Worm (Caenorhabditis elegans) whole organism, mixed stage, embryonic: ENCODE data around the gene acl-8.

Experiments used
- bed-3 ChIP-seq: fragments of 200-800 bp; sonication (Bioruptor generic); optimal IDR thresholded peaks from 3 replicates; lab custom pipeline; 2018; ENCODE audit warnings: mild to moderate bottlenecking, missing genetic modification characterization, moderate library complexity, missing compliant biosample characterization
- ceh-39 ChIP-seq: fragments of 150-350 bp; optimal IDR thresholded peaks from 2 replicates; lab custom pipeline; 2014; ENCODE audit warnings: missing biosample characterization, missing genetic modification characterization
- ceh-43 ChIP-seq: fragments of 200-800 bp; sonication (Bioruptor generic); optimal IDR thresholded peaks from 2 replicates; lab custom pipeline; 2018; ENCODE audit warnings: mild to moderate bottlenecking, missing genetic modification characterization, moderate library complexity, missing compliant biosample characterization
- ces-1 ChIP-seq: fragments of 150-350 bp; optimal IDR thresholded peaks from 2 replicates; lab custom pipeline; 2014; ENCODE audit warnings: missing biosample characterization, missing genetic modification reagents, missing genetic modification characterization
- cnd-1 ChIP-seq: fragments of 200-800 bp; sonication (Bioruptor generic); optimal IDR thresholded peaks from 2 replicates; lab custom pipeline; 2018; ENCODE audit warnings: mild to moderate bottlenecking, missing genetic modification characterization, missing compliant biosample characterization
- drap-1 ChIP-seq: fragments of 200-800 bp; sonication (Bioruptor generic); optimal IDR thresholded peaks from 3 replicates; lab custom pipeline; 2018; ENCODE audit warnings: mild to moderate bottlenecking, missing genetic modification characterization, missing compliant biosample characterization
- elt-1 ChIP-seq: sonication (generic microtip); optimal IDR thresholded peaks from 2 replicates; lab custom pipeline; 2017; ENCODE audit warnings: missing genetic modification characterization, mild to moderate bottlenecking, missing compliant biosample characterization, antibody characterized with exemption, moderate library complexity, borderline replicate concordance; ENCODE audit not compliant: insufficient read depth
- elt-3 ChIP-seq: fragments of 150-350 bp; optimal IDR thresholded peaks from 2 replicates; lab custom pipeline; 2014; ENCODE audit warnings: missing biosample characterization, missing genetic modification characterization
- ham-2 ChIP-seq: fragments of 200-800 bp; sonication (Bioruptor generic); optimal IDR thresholded peaks from 2 replicates; lab custom pipeline; 2018; ENCODE audit warnings: mild to moderate bottlenecking, missing genetic modification characterization, missing compliant biosample characterization
- hlh-1 ChIP-seq: fragments of 150-350 bp; optimal IDR thresholded peaks from 2 replicates; lab custom pipeline; 2014; ENCODE audit warnings: missing biosample characterization, missing genetic modification reagents, missing genetic modification characterization
- lin-13 ChIP-seq: fragments of 150-350 bp; optimal IDR thresholded peaks from 2 replicates; lab custom pipeline; 2014; ENCODE audit warnings: missing biosample characterization, missing genetic modification characterization
- lin-32 ChIP-seq: fragments of 200-800 bp; sonication (Bioruptor generic); optimal IDR thresholded peaks from 2 replicates; lab custom pipeline; 2018; ENCODE audit warnings: mild to moderate bottlenecking, missing genetic modification characterization, missing compliant biosample characterization
- lsy-2 ChIP-seq: fragments of 150-350 bp; optimal IDR thresholded peaks from 2 replicates; lab custom pipeline; 2014; ENCODE audit warnings: missing biosample characterization, missing genetic modification characterization
- mab-5 ChIP-seq: fragments of 150-350 bp; optimal IDR thresholded peaks from 2 replicates; lab custom pipeline; 2014; ENCODE audit warnings: missing biosample characterization, missing genetic modification characterization
- mep-1 ChIP-seq: fragments of 150-350 bp; optimal IDR thresholded peaks from 2 replicates; lab custom pipeline; 2017; ENCODE audit warnings: missing biosample characterization, missing genetic modification reagents, missing genetic modification characterization, inconsistent platforms
- mls-2 ChIP-seq: sonication (generic microtip); optimal IDR thresholded peaks from 2 replicates; lab custom pipeline; 2016; ENCODE audit warnings: mild to moderate bottlenecking, missing genetic modification characterization, moderate library complexity, missing compliant biosample characterization
- nhr-2 ChIP-seq: fragments of 150-350 bp; optimal IDR thresholded peaks from 2 replicates; lab custom pipeline; 2014; ENCODE audit warnings: missing biosample characterization, missing genetic modification characterization
- nhr-237 ChIP-seq: fragments of 150-350 bp; optimal IDR thresholded peaks from 2 replicates; lab custom pipeline; 2014; ENCODE audit warnings: missing biosample characterization, missing genetic modification characterization
- nhr-28 ChIP-seq: fragments of 150-350 bp; optimal IDR thresholded peaks from 2 replicates; lab custom pipeline; 2014; ENCODE audit warnings: missing biosample characterization, missing genetic modification characterization
- pha-4 ChIP-seq: fragments of 150-350 bp; optimal IDR thresholded peaks from 2 replicates; lab custom pipeline; 2018; ENCODE audit warnings: missing biosample characterization, missing genetic modification reagents, missing genetic modification characterization
- sem-2 ChIP-seq: fragments of 200-800 bp; sonication (Bioruptor generic); optimal IDR thresholded peaks from 2 replicates; lab custom pipeline; 2018; ENCODE audit warnings: mild to moderate bottlenecking, missing genetic modification characterization, missing compliant biosample characterization
- sptf-1 ChIP-seq: sonication (generic microtip); optimal IDR thresholded peaks from 2 replicates; lab custom pipeline; 2017; ENCODE audit warnings: mild to moderate bottlenecking, missing genetic modification characterization, moderate library complexity, missing compliant biosample characterization
- tbx-8 ChIP-seq: fragments of 200-800 bp; sonication (Bioruptor generic); optimal IDR thresholded peaks from 2 replicates; lab custom pipeline; 2018; ENCODE audit warnings: mild to moderate bottlenecking, missing genetic modification characterization, moderate library complexity, missing compliant biosample characterization
- unc-39 ChIP-seq: fragments of 150-350 bp; optimal IDR thresholded peaks from 2 replicates; lab custom pipeline; 2014; ENCODE audit warnings: missing biosample characterization, missing genetic modification characterization
- unc-62 ChIP-seq: fragments of 150-350 bp; optimal IDR thresholded peaks from 2 replicates; lab custom pipeline; 2014; ENCODE audit warnings: missing biosample characterization, missing genetic modification reagents, missing genetic modification characterization
- zip-8 ChIP-seq: fragments of 150-350 bp; optimal IDR thresholded peaks from 2 replicates; lab custom pipeline; 2014; ENCODE audit warnings: missing biosample characterization, missing genetic modification characterization
- ztf-11 ChIP-seq: fragments of 150-350 bp; optimal IDR thresholded peaks from 2 replicates; lab custom pipeline; 2014; ENCODE audit warnings: missing biosample characterization, missing genetic modification characterization

Gene acl-8

DNA sequence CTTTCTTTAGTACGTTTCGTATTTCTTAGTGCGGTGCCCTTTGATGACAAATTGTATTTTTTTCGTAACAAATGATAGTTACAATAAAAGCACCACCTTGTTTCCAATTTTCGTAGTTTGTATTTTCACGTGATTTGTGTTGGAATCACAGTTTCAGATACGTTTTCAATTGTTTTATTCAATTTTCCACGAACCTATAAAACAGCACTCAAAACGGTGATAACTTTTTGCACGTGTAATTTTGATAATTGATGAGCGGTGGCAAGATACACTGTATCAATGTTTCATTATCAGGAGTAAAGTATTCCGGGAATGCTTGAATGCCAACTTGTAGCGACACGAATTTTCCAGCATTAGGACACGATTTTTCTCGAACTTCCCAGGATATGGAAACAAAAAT is 39.5 kb upstream of the acl-8 start:
- TF ChIP-seq drap-1 (no peak), bed-3 (GFP tag; lab: Kevin White, UChicago) (no peak), nhr-28 (tag; lab: Kevin White, UChicago) (no peak), ztf-11 (tag; lab: Kevin White, UChicago) (no peak), ceh-43 (no peak), sem-2 (GFP tag; lab: Kevin White, UChicago) (no peak), ceh-39 (tag; lab: Kevin White, UChicago) (no peak), cnd-1 (tag; lab: Kevin White, UChicago) (no peak)

DNA sequence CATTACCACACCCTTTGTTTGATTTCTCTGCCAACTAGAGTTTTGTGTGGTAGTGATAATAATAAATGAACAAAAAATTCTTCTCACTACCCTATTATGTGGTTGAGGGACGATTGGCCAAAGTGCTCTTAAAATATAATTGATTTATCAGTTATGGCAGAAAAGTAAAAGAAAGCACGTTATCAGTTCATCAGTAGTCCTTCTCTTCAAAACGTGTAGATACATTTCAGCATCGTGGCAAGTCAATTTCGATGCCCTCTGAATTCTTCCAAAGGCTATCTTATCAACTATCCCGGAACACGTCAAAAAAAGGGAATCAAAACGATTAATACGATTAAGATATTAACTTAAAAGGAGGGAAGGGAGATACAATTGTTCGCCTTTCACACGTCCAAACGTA is 37.6 kb upstream of the acl-8 start:
- no peak for TF ChIP-seq drap-1

ce11 chrV:6414469-6414868 is 36.2 kb upstream of the acl-8 start:
- TF ChIP-seq nhr-2 (tag; lab: Kevin White, UChicago) (no peak), nhr-28 (tag; lab: Kevin White, UChicago) (no peak), elt-3 (no peak), ceh-43 (no peak)
- TF ChIP-seq, all 35 proteins: peak for 0

- TF ChIP-seq tbx-8 (no peak), bed-3 (GFP tag; lab: Kevin White, UChicago) (no peak), hlh-1 (no peak), pha-4 (no peak)
These were observed 35.7 kb upstream of the acl-8 start, which contains the start of gene cht-6 for ce11 chrV:6414985-6415384. Gene cht-6, plus strand, starts transcription at chrV:6414993.

DNA sequence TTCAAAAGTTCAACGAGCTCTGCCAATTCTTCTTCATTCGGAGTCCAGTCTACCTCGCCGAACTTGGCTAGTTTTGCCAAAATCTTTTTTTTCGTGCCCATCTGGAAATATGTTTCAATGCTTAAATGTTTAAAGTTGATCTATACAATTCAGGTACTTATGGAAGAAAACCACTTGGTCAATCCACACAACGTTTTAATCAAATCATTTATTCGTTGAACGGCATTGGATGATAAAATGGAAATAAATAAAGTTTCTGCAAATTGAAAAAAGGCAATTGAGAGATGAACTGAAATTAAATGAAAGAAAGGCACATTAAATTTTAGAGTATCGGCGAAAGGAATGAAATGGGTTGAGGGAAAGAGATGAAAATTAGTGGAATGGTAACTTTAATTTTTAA is 26.6 kb upstream of the acl-8 start, which contains the start of gene urb-1:
TSS of gene urb-1 (minus strand) at position 101 of the 400 bp plus-strand sequence.
- TF ChIP-seq lin-13 = no peak
- no peak for TF ChIP-seq drap-1
- no peak for TF ChIP-seq elt-3
- TF ChIP-seq elt-1 = no peak
- no peak for TF ChIP-seq nhr-2 (tag; lab: Kevin White, UChicago)
- TF ChIP-seq ces-1 (GFP tag; lab: Kevin White, UChicago) = no peak
- TF ChIP-seq tbx-8 = no peak
- TF ChIP-seq mep-1 (tag; lab: Kevin White, UChicago) = no peak
- no peak for TF ChIP-seq mab-5 (tag; lab: Kevin White, UChicago)
- no peak for TF ChIP-seq ztf-11 (tag; lab: Kevin White, UChicago)
- no peak for TF ChIP-seq lin-32 (GFP tag; lab: Kevin White, UChicago)
- TF ChIP-seq, all 35 proteins: peak for 0

DNA sequence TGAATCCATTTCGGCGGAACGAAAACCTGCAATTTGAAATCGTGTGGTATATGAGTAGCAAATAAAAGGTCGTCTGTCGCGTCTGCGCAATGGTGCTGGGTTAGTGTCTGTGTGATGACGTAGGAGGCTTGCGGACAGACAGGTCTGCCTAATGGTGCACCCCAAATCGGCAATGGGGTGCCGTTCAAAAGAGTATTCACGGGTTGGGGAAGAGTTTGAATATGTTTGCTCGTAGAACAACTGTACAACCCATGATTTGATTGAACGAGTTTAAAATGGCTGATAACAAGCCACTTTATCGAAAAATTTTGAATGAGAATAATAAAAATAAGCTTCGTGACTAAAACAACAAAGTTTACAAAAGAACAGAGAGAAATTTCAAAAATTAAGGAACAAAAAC is 24.7 kb upstream of the acl-8 start, which contains the start of gene T05H4.11:
TSS of gene T05H4.11 (minus strand) at position 335 of the 400 bp plus-strand sequence.
- TF ChIP-seq mab-5 (tag; lab: Kevin White, UChicago) (no peak), elt-1 (no peak), sptf-1 (tag; lab: Kevin White, UChicago) (peak; percentile 22), mls-2 (tag; lab: Kevin White, UChicago) (peak; percentile 19)

DNA sequence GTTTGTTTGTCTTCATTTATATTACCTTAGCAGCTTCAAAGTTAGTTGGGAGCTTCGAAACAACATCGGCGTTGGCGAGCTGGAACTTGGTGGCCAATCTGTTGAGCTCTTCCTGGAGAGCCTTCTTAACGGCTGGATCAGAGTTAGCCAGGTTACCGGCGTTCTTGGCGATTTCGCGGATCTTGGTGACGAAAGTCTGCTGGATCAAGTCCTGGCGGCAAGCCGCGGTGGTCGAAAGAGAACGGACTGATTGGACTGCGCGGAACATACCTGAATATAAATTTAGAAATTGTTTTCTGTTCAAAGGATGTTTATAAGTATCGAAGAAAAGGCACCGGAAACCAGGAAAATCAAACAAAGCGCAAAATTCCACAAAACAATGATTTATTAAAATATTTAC is 23.8 kb upstream of the acl-8 start, which contains the start of gene atp-4:
TSS of gene atp-4 (minus strand) at position 270 of the 400 bp plus-strand sequence.
- TF ChIP-seq bed-3 (GFP tag; lab: Kevin White, UChicago) = no peak
- TF ChIP-seq sem-2 (GFP tag; lab: Kevin White, UChicago) = no peak
- TF ChIP-seq ces-1 (GFP tag; lab: Kevin White, UChicago) = no peak
- TF ChIP-seq pha-4 = no peak
- no peak for TF ChIP-seq ham-2 (GFP tag; lab: Kevin White, UChicago)
- TF ChIP-seq nhr-237 = no peak
- no peak for TF ChIP-seq tbx-8
- no peak for TF ChIP-seq elt-3
- TF ChIP-seq elt-1 = no peak
- TF ChIP-seq mab-5 (tag; lab: Kevin White, UChicago) = no peak
- TF ChIP-seq mep-1 (tag; lab: Kevin White, UChicago) = no peak
- TF ChIP-seq unc-62 = no peak
- TF ChIP-seq drap-1 = no peak
- TF ChIP-seq lsy-2 = no peak
- no peak for TF ChIP-seq zip-8 (tag; lab: Kevin White, UChicago)
- TF ChIP-seq lin-13 = no peak
- no peak for TF ChIP-seq nhr-28 (tag; lab: Kevin White, UChicago)
- TF ChIP-seq unc-39 (tag; lab: Kevin White, UChicago) = no peak
- TF ChIP-seq, all 35 proteins: peak for 0
